Fruit fly (Drosophila melanogaster) whole organism, embryonic: ENCODE data around the gene MED15.

Experiments
- Asciz ChIP-seq: fragments of 200-800 bp; sonication (Bioruptor generic); optimal IDR thresholded peaks from 2 replicates; lab custom pipeline; 2017; ENCODE audit warnings: missing biosample characterization, mild to moderate bottlenecking, missing genetic modification characterization, missing genetic modification reagents
- BEAF-32 ChIP-seq: fragments of 200-800 bp; sonication (Bioruptor generic); optimal IDR thresholded peaks from 3 replicates; lab custom pipeline; 2017; ENCODE audit warnings: missing biosample characterization, missing genetic modification characterization, mild to moderate bottlenecking, moderate library complexity, missing genetic modification reagents
- Bteb2 ChIP-seq: fragments of 200-800 bp; sonication (Bioruptor generic); optimal IDR thresholded peaks from 2 replicates; lab custom pipeline; 2016; ENCODE audit warnings: missing biosample characterization, missing genetic modification characterization
- CG10147 ChIP-seq: fragments of 200-800 bp; sonication (Bioruptor generic); optimal IDR thresholded peaks from 2 replicates; lab custom pipeline; 2019; ENCODE audit warnings: missing biosample characterization, mild to moderate bottlenecking, missing genetic modification characterization, moderate library complexity
- CG10267 ChIP-seq: fragments of 200-800 bp; sonication (Bioruptor generic); optimal IDR thresholded peaks from 2 replicates; lab custom pipeline; 2018; ENCODE audit warnings: missing biosample characterization, mild to moderate bottlenecking, missing genetic modification characterization, moderate library complexity
- CG11560 ChIP-seq: fragments of 200-800 bp; sonication (Bioruptor generic); IDR thresholded peaks from 3 replicates; pipeline ENCODE4 v1.3.6; 2022; ENCODE audit warnings: missing biosample characterization, missing genetic modification characterization
- CG13775 ChIP-seq: fragments of 200-800 bp; sonication (Bioruptor generic); optimal IDR thresholded peaks from 3 replicates; lab custom pipeline; 2017; ENCODE audit warnings: missing biosample characterization, mild to moderate bottlenecking, missing genetic modification characterization
- CG15073 ChIP-seq: fragments of 200-800 bp; sonication (Bioruptor generic); optimal IDR thresholded peaks from 2 replicates; lab custom pipeline; 2016; ENCODE audit warnings: missing biosample characterization, missing genetic modification characterization
- CG15514 ChIP-seq: fragments of 200-800 bp; sonication (Bioruptor generic); optimal IDR thresholded peaks from 3 replicates; lab custom pipeline; 2017; ENCODE audit warnings: missing biosample characterization, missing genetic modification characterization, mild to moderate bottlenecking, moderate library complexity, missing genetic modification reagents
- CG1603 ChIP-seq: fragments of 200-800 bp; sonication (Bioruptor generic); optimal IDR thresholded peaks from 2 replicates; lab custom pipeline; 2019; ENCODE audit warnings: missing biosample characterization, mild to moderate bottlenecking, missing genetic modification characterization, moderate library complexity
- CG17359 ChIP-seq: fragments of 200-800 bp; sonication (Bioruptor generic); optimal IDR thresholded peaks from 3 replicates; lab custom pipeline; 2018; ENCODE audit warnings: missing biosample characterization, mild to moderate bottlenecking, missing genetic modification characterization, moderate library complexity
- CG1832 ChIP-seq: fragments of 200-800 bp; sonication (Bioruptor generic); optimal IDR thresholded peaks from 2 replicates; lab custom pipeline; 2017; ENCODE audit warnings: missing biosample characterization, mild to moderate bottlenecking, missing genetic modification characterization, inconsistent platforms
- CG2202 ChIP-seq: fragments of 200-800 bp; sonication (Bioruptor generic); optimal IDR thresholded peaks from 2 replicates; lab custom pipeline; 2018; ENCODE audit warnings: missing biosample characterization, mild to moderate bottlenecking, missing genetic modification characterization
- CG2678 ChIP-seq: fragments of 200-800 bp; sonication (Bioruptor generic); optimal IDR thresholded peaks from 3 replicates; lab custom pipeline; 2019; ENCODE audit warnings: missing biosample characterization, mild to moderate bottlenecking, missing genetic modification characterization, moderate library complexity
- CG30020 ChIP-seq: fragments of 200-800 bp; optimal IDR thresholded peaks from 2 replicates; lab custom pipeline; 2019; ENCODE audit warnings: missing biosample characterization, mild to moderate bottlenecking, missing genetic modification characterization, moderate library complexity
- CG31224 ChIP-seq: fragments of 200-800 bp; sonication (Bioruptor generic); IDR thresholded peaks from 2 replicates; pipeline ENCODE4 v1.3.6; 2022; ENCODE audit warnings: missing biosample characterization, missing genetic modification characterization
- CG33213 ChIP-seq: fragments of 200-800 bp; sonication (Bioruptor generic); optimal IDR thresholded peaks from 3 replicates; lab custom pipeline; 2016; ENCODE audit warnings: missing biosample characterization, missing genetic modification characterization
- CG4360 ChIP-seq: fragments of 200-800 bp; sonication (Bioruptor generic); IDR thresholded peaks from 2 replicates; pipeline ENCODE4 v1.3.6; 2022; ENCODE audit warnings: missing biosample characterization, missing genetic modification characterization
- CG43689 ChIP-seq: fragments of 200-800 bp; sonication (Bioruptor generic); IDR thresholded peaks from 2 replicates; pipeline ENCODE4 v1.3.6; 2022; ENCODE audit warnings: missing biosample characterization, missing genetic modification characterization
- CG5180 ChIP-seq: fragments of 200-800 bp; sonication (Bioruptor generic); optimal IDR thresholded peaks from 3 replicates; lab custom pipeline; 2017; ENCODE audit warnings: missing biosample characterization, missing genetic modification characterization, mild to moderate bottlenecking, moderate library complexity, missing genetic modification reagents
- CG6254 ChIP-seq: fragments of 200-800 bp; sonication (Bioruptor generic); optimal IDR thresholded peaks from 3 replicates; lab custom pipeline; 2017; ENCODE audit warnings: mild to moderate bottlenecking, missing biosample characterization, missing genetic modification reagents, missing genetic modification characterization
- CG6683 ChIP-seq: fragments of 200-800 bp; sonication (Bioruptor generic); optimal IDR thresholded peaks from 2 replicates; lab custom pipeline; 2017; ENCODE audit warnings: missing biosample characterization, mild to moderate bottlenecking, missing genetic modification characterization, missing genetic modification reagents
- CG7839 ChIP-seq: fragments of 200-800 bp; sonication (Bioruptor generic); optimal IDR thresholded peaks from 3 replicates; lab custom pipeline; 2018; ENCODE audit warnings: missing biosample characterization, mild to moderate bottlenecking, missing genetic modification characterization, moderate library complexity
- Doc2 ChIP-seq: fragments of 200-800 bp; sonication (Bioruptor generic); IDR thresholded peaks from 2 replicates; pipeline ENCODE4 v1.3.6; 2022; ENCODE audit warnings: missing biosample characterization, missing genetic modification characterization
- Dref ChIP-seq: fragments of 200-800 bp; sonication (Bioruptor generic); IDR thresholded peaks from 2 replicates; pipeline ENCODE4 v1.3.6; 2022; ENCODE audit warnings: missing biosample characterization, missing genetic modification characterization
- E2f2 ChIP-seq: fragments of 200-800 bp; sonication (Bioruptor generic); IDR thresholded peaks from 2 replicates; pipeline ENCODE4 v1.3.6; 2022; ENCODE audit warnings: missing biosample characterization, missing genetic modification characterization
- Elba2 ChIP-seq: fragments of 200-800 bp; sonication (Bioruptor generic); optimal IDR thresholded peaks from 3 replicates; lab custom pipeline; 2016; ENCODE audit warnings: missing biosample characterization, missing genetic modification characterization
- Ets65A ChIP-seq: fragments of 200-800 bp; sonication (Bioruptor generic); peaks from one replicate; lab custom pipeline; 2016; ENCODE audit warnings: missing biosample characterization, missing genetic modification characterization
- Meics ChIP-seq: fragments of 200-800 bp; sonication (Bioruptor generic); optimal IDR thresholded peaks from 2 replicates; lab custom pipeline; 2017; ENCODE audit warnings: missing biosample characterization, mild to moderate bottlenecking, missing genetic modification characterization
- Mrtf ChIP-seq: fragments of 200-800 bp; sonication (Bioruptor generic); IDR thresholded peaks from 3 replicates; pipeline ENCODE4 v1.3.6; 2022; ENCODE audit warnings: missing biosample characterization, missing genetic modification characterization
- Myb ChIP-seq: fragments of 200-800 bp; sonication (Bioruptor generic); optimal IDR thresholded peaks from 2 replicates; lab custom pipeline; 2016; ENCODE audit warnings: missing biosample characterization, missing genetic modification characterization
- Pdp1 ChIP-seq, 2 experiments: fragments of 200-800 bp; sonication (Bioruptor generic); optimal IDR thresholded peaks; 3 replicates each; lab custom pipeline; 2016; ENCODE audit warnings: missing biosample characterization in 2 of 2, missing genetic modification characterization in 2 of 2, mild to moderate bottlenecking in 1 of 2, moderate library complexity in 1 of 2
- Rx ChIP-seq: fragments of 200-800 bp; sonication (Bioruptor generic); IDR thresholded peaks from 2 replicates; pipeline ENCODE4 v1.3.6; 2022; ENCODE audit warnings: missing biosample characterization, missing genetic modification characterization
- Sox100B ChIP-seq: fragments of 200-800 bp; sonication (Bioruptor generic); optimal IDR thresholded peaks from 3 replicates; lab custom pipeline; 2018; ENCODE audit warnings: missing biosample characterization, mild to moderate bottlenecking, missing genetic modification characterization
- Vsx1 ChIP-seq: fragments of 200-800 bp; sonication (Bioruptor generic); optimal IDR thresholded peaks from 2 replicates; lab custom pipeline; 2017; ENCODE audit warnings: missing biosample characterization, mild to moderate bottlenecking, missing genetic modification characterization, missing genetic modification reagents
- ara ChIP-seq: fragments of 200-800 bp; sonication (Bioruptor generic); IDR thresholded peaks from 2 replicates; pipeline ENCODE4 v1.3.6; 2022; ENCODE audit warnings: missing biosample characterization, missing genetic modification characterization
- bsh ChIP-seq, 2 experiments: fragments of 200-800 bp; sonication (Bioruptor generic); optimal IDR thresholded peaks; 2 replicates each; lab custom pipeline; 2017 to 2018; ENCODE audit warnings: mild to moderate bottlenecking in 2 of 2, missing biosample characterization in 2 of 2, missing genetic modification characterization in 2 of 2, moderate library complexity in 1 of 2
- croc ChIP-seq: fragments of 200-800 bp; sonication (Bioruptor generic); conservative IDR thresholded peaks from 3 replicates; pipeline ENCODE4 v1.3.6; 2022; ENCODE audit warnings: missing biosample characterization, missing genetic modification characterization
- crp ChIP-seq, 2 experiments: fragments of 200-800 bp; sonication (Bioruptor generic); optimal IDR thresholded peaks; 2 replicates in 1 of 2; 3 replicates in 1 of 2; lab custom pipeline; 2017; ENCODE audit warnings: missing biosample characterization in 2 of 2, missing genetic modification characterization in 2 of 2, mild to moderate bottlenecking in 1 of 2, moderate library complexity in 1 of 2
- cwo ChIP-seq: fragments of 200-800 bp; sonication (Bioruptor generic); optimal IDR thresholded peaks from 3 replicates; lab custom pipeline; 2017; ENCODE audit warnings: missing biosample characterization, missing genetic modification characterization, mild to moderate bottlenecking, moderate library complexity, missing genetic modification reagents
- dmrt99B ChIP-seq: fragments of 200-800 bp; sonication (Bioruptor generic); optimal IDR thresholded peaks from 2 replicates; lab custom pipeline; 2018; ENCODE audit warnings: missing biosample characterization, mild to moderate bottlenecking, missing genetic modification characterization, moderate library complexity
- dpn ChIP-seq, 2 experiments: fragments of 200-800 bp; sonication (Bioruptor generic); optimal IDR thresholded peaks; 3 replicates each; lab custom pipeline; 2016; ENCODE audit warnings: missing biosample characterization in 2 of 2, missing genetic modification characterization in 2 of 2
- fu2 ChIP-seq: fragments of 200-800 bp; sonication (Bioruptor generic); optimal IDR thresholded peaks from 2 replicates; lab custom pipeline; 2016; ENCODE audit warnings: missing biosample characterization, missing genetic modification characterization
- lab ChIP-seq: fragments of 200-800 bp; sonication (Bioruptor generic); optimal IDR thresholded peaks from 3 replicates; lab custom pipeline; 2017; ENCODE audit warnings: missing biosample characterization, missing genetic modification characterization, mild to moderate bottlenecking, moderate library complexity, missing genetic modification reagents
- mirr ChIP-seq: fragments of 200-800 bp; sonication (Bioruptor generic); optimal IDR thresholded peaks from 3 replicates; lab custom pipeline; 2018; ENCODE audit warnings: missing biosample characterization, mild to moderate bottlenecking, missing genetic modification characterization
- nau ChIP-seq: fragments of 200-800 bp; sonication (Bioruptor generic); optimal IDR thresholded peaks from 3 replicates; lab custom pipeline; 2017; ENCODE audit warnings: missing biosample characterization, mild to moderate bottlenecking, missing genetic modification characterization, missing genetic modification reagents
- scrt ChIP-seq: fragments of 200-800 bp; sonication (Bioruptor generic); optimal IDR thresholded peaks from 2 replicates; lab custom pipeline; 2018; ENCODE audit warnings: missing biosample characterization, mild to moderate bottlenecking, missing genetic modification characterization, moderate library complexity
- stc ChIP-seq: fragments of 200-800 bp; sonication (Bioruptor generic); IDR thresholded peaks from 2 replicates; pipeline ENCODE4 v1.3.6; 2022; ENCODE audit warnings: missing biosample characterization, missing genetic modification characterization
- tap ChIP-seq: fragments of 200-800 bp; optimal IDR thresholded peaks from 3 replicates; lab custom pipeline; 2019; ENCODE audit warnings: missing biosample characterization, mild to moderate bottlenecking, missing genetic modification characterization, moderate library complexity
- unpg ChIP-seq: fragments of 200-800 bp; sonication (Bioruptor generic); optimal IDR thresholded peaks from 3 replicates; lab custom pipeline; 2018; ENCODE audit warnings: missing biosample characterization, mild to moderate bottlenecking, missing genetic modification characterization, moderate library complexity

MED15 gene

dm6 chr2L:425491-425890, 47.3 kb upstream of the MED15 start (continued):
- TF ChIP-seq Rx (GFP tag; lab: Robert Waterston, UW) (no peak), CG15514 (peak; percentile 39), E2f2 (GFP tag; lab: Robert Waterston, UW) (no peak), fu2 (GFP tag; lab: Kevin White, UChicago) (no peak), CG10147 (peak; percentile 5), CG10267 (tag; lab: Kevin White, UChicago) (no peak), CG17359 (tag; lab: Kevin White, UChicago) (no peak), Meics (GFP tag; lab: Kevin White, UChicago) (peak; percentile 19), crp (GFP tag; optimal IDR thresholded peaks at IDR 0.05; lab: Kevin White, UChicago) (no peak), cwo (no peak), CG2678 (peak; percentile 43), CG31224 (GFP tag; lab: Robert Waterston, UW) (no peak), dmrt99B (tag; lab: Kevin White, UChicago) (no peak), BEAF-32 (GFP tag; lab: Kevin White, UChicago) (no peak), CG30020 (tag; lab: Kevin White, UChicago) (no peak), CG2202 (tag; lab: Kevin White, UChicago) (peak; percentile 3), ara (GFP tag; lab: Robert Waterston, UW) (no peak), stc (no peak), Bteb2 (GFP tag; lab: Kevin White, UChicago) (no peak), CG6254 (no peak), CG1603 (tag; lab: Kevin White, UChicago) (peak; percentile 43), tap (tag; lab: Kevin White, UChicago) (no peak), unpg (GFP tag; lab: Kevin White, UChicago) (peak; percentile 3), CG7839 (peak; percentile 1), mirr (GFP tag; lab: Kevin White, UChicago) (peak; percentile 10), dpn (GFP tag; optimal IDR thresholded peaks at IDR 0.05; lab: Kevin White, UChicago) (no peak), CG11560 (tag; lab: Robert Waterston, UW) (no peak), Pdp1 (GFP tag; optimal IDR thresholded peaks at IDR 0.05; lab: Kevin White, UChicago) (no peak), Myb (GFP tag; lab: Kevin White, UChicago) (peak; percentile 0), Dref (GFP tag; lab: Robert Waterston, UW) (no peak), CG15073 (GFP tag; lab: Kevin White, UChicago) (no peak), scrt (GFP tag; lab: Kevin White, UChicago) (no peak), Doc2 (no peak), CG6683 (GFP tag; lab: Kevin White, UChicago) (no peak), croc (GFP tag; lab: Robert Waterston, UW) (no peak), Vsx1 (GFP tag; lab: Kevin White, UChicago) (no peak), bsh (GFP tag; optimal IDR thresholded peaks at IDR 0.05; lab: Kevin White, UChicago) (peak in 1 of 2 experiments; percentile 29), Elba2 (no peak), CG5180 (GFP tag; lab: Kevin White, UChicago) (no peak), Asciz (GFP tag; lab: Kevin White, UChicago) (peak; percentile 44), CG43689 (no peak), lab (GFP tag; lab: Kevin White, UChicago) (peak; percentile 31), CG13775 (GFP tag; lab: Kevin White, UChicago) (no peak), CG4360 (GFP tag; lab: Robert Waterston, UW) (no peak), Sox100B (GFP tag; lab: Kevin White, UChicago) (no peak), nau (peak; percentile 19), CG33213 (no peak), CG1832 (GFP tag; lab: Kevin White, UChicago) (no peak), Ets65A (no peak), Mrtf (GFP tag; lab: Robert Waterston, UW) (no peak)
